Worm (Caenorhabditis elegans) whole organism, early embryonic: Measurements from ENCODE around the gene C06E1.11.

Experiments used
- ama-1 ChIP-seq: fragments of 150-350 bp; optimal IDR thresholded peaks from 2 replicates; lab custom pipeline; 2014
- flt-1 ChIP-seq: fragments of 200-800 bp; sonication (Bioruptor generic); IDR thresholded peaks from 2 replicates; pipeline ENCODE4 v1.3.6; 2022; ENCODE audit warnings: missing genetic modification characterization, missing compliant biosample characterization

ce11 chrIII:8652112-8652694, 35.7 kb upstream of the C06E1.11 start:
- TF ChIP-seq ama-1 (lab: Kevin White, UChicago) = no peak
- TF ChIP-seq flt-1 (GFP tag; lab: Robert Waterston, UW) = no peak
